Worm (Caenorhabditis elegans) whole organism, late embryonic: ENCODE results near the gene dbt-1.
A peak's percentile ranks its signal among the peaks of the same experiment; 100 is the strongest.

Experiments used
- C08G9.2 ChIP-seq: sonication (generic microtip); optimal IDR thresholded peaks from 2 replicates; lab custom pipeline; 2016; ENCODE audit warnings: mild to moderate bottlenecking, missing genetic modification characterization, moderate library complexity, missing compliant biosample characterization
- ama-1 ChIP-seq: fragments of 150-350 bp; optimal IDR thresholded peaks from 2 replicates; lab custom pipeline; 2014
- ceh-2 ChIP-seq: sonication (generic microtip); optimal IDR thresholded peaks from 2 replicates; lab custom pipeline; 2016; ENCODE audit warnings: missing genotype, missing genetic modification characterization, missing compliant biosample characterization
- ceh-30 ChIP-seq: fragments of 150-350 bp; optimal IDR thresholded peaks from 2 replicates; lab custom pipeline; 2014; ENCODE audit warnings: missing biosample characterization, missing genetic modification characterization
- ceh-34 ChIP-seq: sonication (generic microtip); optimal IDR thresholded peaks from 2 replicates; lab custom pipeline; 2016; ENCODE audit warnings: mild to moderate bottlenecking, missing genetic modification characterization, missing compliant biosample characterization
- elt-2 ChIP-seq: sonication (generic microtip); optimal IDR thresholded peaks from 2 replicates; lab custom pipeline; 2016; ENCODE audit warnings: missing genetic modification reagents, missing genetic modification characterization, missing compliant biosample characterization
- hlh-30 ChIP-seq: sonication (generic microtip); optimal IDR thresholded peaks from 2 replicates; lab custom pipeline; 2017; ENCODE audit warnings: antibody characterized with exemption, missing genetic modification characterization, missing compliant biosample characterization; ENCODE audit not compliant: insufficient read depth
- hlh-6 ChIP-seq: sonication (generic microtip); optimal IDR thresholded peaks from 2 replicates; lab custom pipeline; 2016; ENCODE audit warnings: missing genotype, missing genetic modification characterization, missing compliant biosample characterization
- lin-11 ChIP-seq: fragments of 200-800 bp; sonication (Bioruptor generic); optimal IDR thresholded peaks from 2 replicates; lab custom pipeline; 2018; ENCODE audit warnings: mild to moderate bottlenecking, missing genetic modification characterization, missing compliant biosample characterization
- npax-4 ChIP-seq: sonication (generic microtip); optimal IDR thresholded peaks from 2 replicates; lab custom pipeline; 2016; ENCODE audit warnings: missing genetic modification characterization, missing compliant biosample characterization
- tbx-7 ChIP-seq: sonication (generic microtip); optimal IDR thresholded peaks from 2 replicates; lab custom pipeline; 2016; ENCODE audit warnings: missing genotype, missing genetic modification characterization, missing compliant biosample characterization
- unc-42 ChIP-seq: sonication (generic microtip); optimal IDR thresholded peaks from 2 replicates; lab custom pipeline; 2016; ENCODE audit warnings: missing genotype, missing genetic modification characterization, missing compliant biosample characterization
- unc-55 ChIP-seq: sonication (generic microtip); optimal IDR thresholded peaks from 2 replicates; lab custom pipeline; 2017; ENCODE audit warnings: missing biosample characterization, missing genetic modification reagents, missing genetic modification characterization

The dbt-1 gene

ce11 chrII:7900190-7900672, 44.8 kb downstream of the dbt-1 start, which contains the start of gene rev-1:
TSS of gene rev-1 (plus strand) at chrII:7900622.
- TF ChIP-seq elt-2 (no peak), npax-4 (tag; lab: Kevin White, UChicago) (no peak), unc-42 (tag; lab: Kevin White, UChicago) (peak; percentile 40)

DNA sequence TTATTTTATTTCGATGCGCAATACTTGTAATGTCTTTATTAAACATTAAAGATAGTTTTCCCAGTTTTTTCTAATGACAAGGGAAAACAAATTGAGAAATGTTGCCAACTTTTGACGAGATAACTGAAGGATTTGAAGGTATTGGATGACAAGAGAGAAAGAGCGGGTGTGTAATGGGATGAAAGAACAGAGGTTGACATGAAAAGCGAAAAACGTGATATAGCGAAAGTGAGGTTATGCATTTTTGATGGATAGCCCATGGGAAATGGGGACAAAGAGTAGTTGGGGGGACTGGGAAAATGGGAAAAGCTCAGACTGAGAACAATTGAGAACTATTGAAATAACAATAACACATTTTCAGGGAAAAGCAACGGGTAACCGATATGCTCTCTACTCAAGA, 49.8 kb downstream of the dbt-1 start:
- TF ChIP-seq ama-1 (no peak), unc-55 (GFP tag; lab: Kevin White, UChicago) (peak; percentile 54)
- TF ChIP-seq, all 69 proteins: peak for 1

DNA sequence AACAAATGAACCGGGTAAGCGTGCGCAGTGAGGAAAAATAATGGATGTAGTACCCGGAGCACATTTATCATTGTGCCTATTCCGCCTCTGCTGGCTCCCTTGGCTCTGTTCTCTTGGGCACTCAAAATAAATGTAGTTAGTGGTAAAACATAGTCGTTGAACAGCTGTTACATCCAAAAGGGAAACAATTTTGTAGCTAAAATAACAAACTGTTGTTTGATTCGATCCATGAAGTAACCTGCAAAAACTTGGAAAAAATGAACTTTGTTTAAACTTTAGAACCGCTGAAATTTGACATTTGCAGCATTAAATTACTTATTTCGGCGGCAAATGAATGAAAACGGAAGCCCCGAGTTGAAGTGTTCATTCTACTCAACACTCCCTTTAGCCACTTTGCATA, 51.4 kb downstream of the dbt-1 start:
- TF ChIP-seq hlh-30 (tag; lab: Kevin White, UChicago) (no peak), ceh-34 (tag; lab: Kevin White, UChicago) (peak; percentile 69), ceh-30 (tag; lab: Kevin White, UChicago) (no peak), ceh-2 (tag; lab: Kevin White, UChicago) (no peak), C08G9.2 (tag; lab: Kevin White, UChicago) (no peak)

DNA sequence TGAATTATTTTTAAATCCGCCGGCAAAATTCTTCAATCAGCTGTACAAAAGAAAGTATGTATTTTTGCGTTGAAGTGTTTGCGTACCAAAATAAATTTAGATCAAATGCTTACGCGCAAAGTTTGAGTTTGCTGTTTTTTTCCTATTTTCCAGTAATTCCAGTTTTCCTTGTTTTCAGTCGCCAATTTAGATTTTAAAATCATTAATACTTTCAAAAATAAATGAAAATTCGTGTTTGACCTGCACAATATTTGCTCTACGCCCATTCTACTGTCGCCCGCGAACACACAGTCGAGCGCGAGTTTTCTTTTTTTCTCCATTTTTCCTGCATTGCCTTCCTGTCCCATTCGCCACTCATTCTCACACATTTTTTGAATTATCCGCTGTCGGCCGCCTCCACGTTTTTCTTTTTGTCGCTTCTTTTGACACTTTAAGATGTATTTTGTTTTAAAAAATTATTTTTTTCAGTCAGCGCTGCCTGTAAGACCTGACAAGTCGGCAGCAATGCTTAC, 52.2 kb downstream of the dbt-1 start, which contains the start of gene ptc-1:
Gene ptc-1 (plus strand): TSS at position 462 of the 512 bp plus-strand sequence.
- TF ChIP-seq tbx-7 (tag; lab: Kevin White, UChicago) (no peak), hlh-6 (no peak), lin-11 (tag; lab: Kevin White, UChicago) (no peak)
